Fruit fly (Drosophila melanogaster): ENCODE measurements around the gene Oga.

DNA sequence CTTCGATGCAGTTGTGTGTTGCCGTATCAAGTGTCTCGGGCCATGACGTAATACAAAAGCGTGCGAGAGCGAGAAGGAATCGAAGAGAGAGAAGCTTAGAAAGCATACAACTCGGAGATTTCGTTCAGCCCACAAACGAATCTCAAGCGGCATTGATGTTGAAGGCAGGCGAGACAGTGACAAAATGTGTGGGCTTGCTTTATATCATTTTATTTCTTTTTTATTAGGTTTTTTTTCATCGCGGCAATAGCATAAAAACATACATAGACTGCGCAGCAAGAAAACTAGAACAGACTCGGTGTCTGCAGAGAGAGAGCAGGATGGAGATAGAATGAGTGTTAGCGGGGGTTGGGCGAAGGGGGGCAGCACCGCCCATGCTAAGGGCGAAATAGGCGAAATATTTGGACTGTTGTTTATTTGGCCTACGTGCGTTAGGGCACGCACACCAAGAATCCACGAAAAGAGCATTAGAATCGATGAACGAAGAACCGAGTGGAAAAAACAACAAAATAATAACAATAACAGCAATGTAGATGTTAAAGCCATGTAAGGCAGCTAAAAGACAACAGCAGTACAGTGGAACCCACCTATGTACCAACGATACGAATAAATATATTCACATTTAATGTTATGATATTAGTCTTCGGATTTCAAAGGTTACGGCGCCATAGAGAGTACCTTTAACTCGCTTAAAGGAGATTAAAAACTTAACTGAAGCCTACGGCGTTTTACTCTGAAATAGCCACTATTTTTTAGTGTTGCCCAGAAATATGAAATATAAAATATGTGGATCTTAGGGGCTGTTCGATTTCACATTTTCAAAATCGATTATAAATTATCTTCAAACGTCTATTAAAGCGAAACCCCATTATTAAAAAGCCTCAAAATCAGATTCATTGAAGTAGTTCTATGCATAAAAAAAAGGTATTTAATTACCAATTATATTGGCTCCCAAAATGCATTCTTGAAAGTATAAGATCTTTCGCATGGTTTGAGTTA lies 31.2 kb upstream of the Oga start:
- TF ChIP-seq ara (GFP tag; IDR thresholded peaks at IDR 0.05): no peak
- no peak for TF ChIP-seq CG5245 (GFP tag; optimal IDR thresholded peaks at IDR 0.05)
- no peak for TF ChIP-seq insv (GFP tag; optimal IDR thresholded peaks at IDR 0.05)
